Worm (Caenorhabditis elegans): ENCODE results near the gene Y54G2A.38.
A peak's percentile ranks its signal among the peaks of the same experiment; 100 is the strongest.

Y54G2A.38 gene

ce11 chrIV:2725784-2726183, 33.5 kb upstream of the Y54G2A.38 start, which contains the start of gene ubxn-2 (continued):
- TF ChIP-seq lsl-1 (GFP tag; optimal IDR thresholded peaks at IDR 0.05) (peak; percentile 52), xnd-1 (tag; optimal IDR thresholded peaks at IDR 0.05) (peak; percentile 34), dpff-1 (tag; optimal IDR thresholded peaks at IDR 0.05) (no peak), ztf-28 (GFP tag; IDR thresholded peaks at IDR 0.05) (no peak), madf-3 (GFP tag; IDR thresholded peaks at IDR 0.05) (0 out of 2 replicates have a peak, but pooled peaks have one; percentile 60), K12H6.12 (tag; optimal IDR thresholded peaks at IDR 0.05) (no peak), zfh-2 (GFP tag; conservative IDR thresholded peaks at IDR 0.05) (peak; percentile 30; the same call in 1 of the 2 replicates), F23B12.7 (tag; optimal IDR thresholded peaks at IDR 0.05; ENCODE audit: insufficient read depth) (peak; percentile 35), rcor-1 (GFP tag; IDR thresholded peaks at IDR 0.05) (peak; percentile 56; the same call in 1 of the 2 replicates), attf-5 (GFP tag; optimal IDR thresholded peaks at IDR 0.05) (peak; percentile 64), hmg-20 (GFP tag; IDR thresholded peaks at IDR 0.05) (peak; percentile 61; the same call in 1 of the 2 replicates), lag-1 (GFP tag; IDR thresholded peaks at IDR 0.05) (no peak), snpc-4 (GFP tag; optimal IDR thresholded peaks at IDR 0.05) (no peak), snpc-4 (tag; optimal IDR thresholded peaks at IDR 0.05) (peak in 2 of 4 experiments; percentile 34 to 49), gei-17 (GFP tag; optimal IDR thresholded peaks at IDR 0.05) (peak; percentile 18), hlh-26 (GFP tag; conservative IDR thresholded peaks at IDR 0.05) (no peak), efl-1 (GFP tag; optimal IDR thresholded peaks at IDR 0.05) (peak; percentile 31), aptf-2 (GFP tag; conservative IDR thresholded peaks at IDR 0.05) (no peak), nfyb-1 (GFP tag; IDR thresholded peaks at IDR 0.05) (peak; percentile 83), nhr-80 (tag; optimal IDR thresholded peaks at IDR 0.05) (peak; percentile 32)

DNA sequence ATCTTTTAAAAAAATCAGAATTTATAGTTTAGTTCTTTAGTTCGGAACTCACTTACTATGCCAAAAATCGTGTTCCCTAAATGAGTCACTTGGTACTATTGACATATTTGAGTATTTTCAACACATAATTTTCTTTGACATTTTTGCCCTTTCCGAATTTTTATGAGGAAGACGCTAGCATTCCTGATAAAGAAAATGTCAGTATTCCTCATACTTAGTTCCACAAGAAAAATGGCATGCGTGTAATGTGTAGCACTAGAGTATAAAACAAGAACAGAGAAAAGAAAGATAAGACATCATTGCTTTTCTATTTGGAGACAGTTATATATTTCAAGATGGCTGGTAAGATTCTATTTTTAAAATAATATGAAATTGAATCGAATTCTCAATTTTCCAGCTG, 29.3 kb upstream of the Y54G2A.38 start, which contains the start of gene Y94H6A.2:
Gene Y94H6A.2 (plus strand): TSS at position 336 of the 400 bp plus-strand sequence.
- no peak for TF ChIP-seq nhr-90 (tag; optimal IDR thresholded peaks at IDR 0.05)
- TF ChIP-seq nhr-80 (tag; optimal IDR thresholded peaks at IDR 0.05): peak; percentile 67

ce11 chrIV:2734675-2735074, 24.6 kb upstream of the Y54G2A.38 start:
- no peak for TF ChIP-seq madf-8 (GFP tag; conservative IDR thresholded peaks at IDR 0.05)
- TF ChIP-seq lag-1 (GFP tag; IDR thresholded peaks at IDR 0.05): no peak
- TF ChIP-seq egrh-3 (GFP tag; IDR thresholded peaks at IDR 0.05): no peak
- no peak for TF ChIP-seq F39B2.1 (GFP tag; IDR thresholded peaks at IDR 0.05)
- TF ChIP-seq snpc-3.4 (tag; optimal IDR thresholded peaks at IDR 0.05): no peak
- TF ChIP-seq bed-2 (GFP tag; IDR thresholded peaks at IDR 0.05): no peak
- no peak for TF ChIP-seq lin-35 (GFP tag; optimal IDR thresholded peaks at IDR 0.05)
- TF ChIP-seq lsl-1 (GFP tag; optimal IDR thresholded peaks at IDR 0.05): no peak
- TF ChIP-seq F23B12.7 (tag; optimal IDR thresholded peaks at IDR 0.05; ENCODE audit: insufficient read depth): no peak
- TF ChIP-seq let-526 (GFP tag; IDR thresholded peaks at IDR 0.05): no peak
- no peak for TF ChIP-seq akir-1 (GFP tag; optimal IDR thresholded peaks at IDR 0.05)
- TF ChIP-seq dox-1 (GFP tag; IDR thresholded peaks at IDR 0.05): no peak
- no peak for TF ChIP-seq Y95B8A.8 (GFP tag; IDR thresholded peaks at IDR 0.05)
- no peak for TF ChIP-seq somi-1 (GFP tag; optimal IDR thresholded peaks at IDR 0.05)
- no peak for TF ChIP-seq mxl-1 (tag; optimal IDR thresholded peaks at IDR 0.05)
- no peak for TF ChIP-seq ZK185.1 (tag; optimal IDR thresholded peaks at IDR 0.05; ENCODE audit: poor library complexity, severe bottlenecking)
- TF ChIP-seq nhr-80 (tag; optimal IDR thresholded peaks at IDR 0.05): no peak
- no peak for TF ChIP-seq ceh-79 (tag; optimal IDR thresholded peaks at IDR 0.05)
